Fruit fly (Drosophila melanogaster): ENCODE data around the gene Bet3.

Bet3 gene

dm6 chr3L:9391340-9391980 is 50.6 kb downstream of the Bet3 start:
- peak; percentile 33 for TF ChIP-seq CG7045 (GFP tag; optimal IDR thresholded peaks at IDR 0.05)
- no peak for TF ChIP-seq CG5204 (GFP tag; optimal IDR thresholded peaks at IDR 0.05)
- no peak for TF ChIP-seq CG1620 (GFP tag; optimal IDR thresholded peaks at IDR 0.05)
- no peak for TF ChIP-seq CG14711 (tag; optimal IDR thresholded peaks at IDR 0.05)
- no peak for TF ChIP-seq cnc (optimal IDR thresholded peaks at IDR 0.05)
- no peak for TF ChIP-seq CG33017 (tag; optimal IDR thresholded peaks at IDR 0.05)
- TF ChIP-seq cic (GFP tag; optimal IDR thresholded peaks at IDR 0.05), result peak; percentile 70
- TF ChIP-seq tj (GFP tag; optimal IDR thresholded peaks at IDR 0.05), result peak; percentile 34
- TF ChIP-seq ovo (GFP tag; optimal IDR thresholded peaks at IDR 0.05), result no peak
- TF ChIP-seq toe (GFP tag; optimal IDR thresholded peaks at IDR 0.05), result no peak
- no peak for TF ChIP-seq Crg-1 (GFP tag; optimal IDR thresholded peaks at IDR 0.05)
- TF ChIP-seq pad (GFP tag; optimal IDR thresholded peaks at IDR 0.05), result no peak
- TF ChIP-seq CG12768 (GFP tag; optimal IDR thresholded peaks at IDR 0.05), result peak; percentile 20
- TF ChIP-seq Mnt (GFP tag; optimal IDR thresholded peaks at IDR 0.05), result no peak
- no peak for TF ChIP-seq Hr96 (GFP tag; optimal IDR thresholded peaks at IDR 0.05)
- peak; percentile 84 for TF ChIP-seq kay (GFP tag; ENCODE audit: borderline replicate concordance)
- TF ChIP-seq Clk (GFP tag; optimal IDR thresholded peaks at IDR 0.05), result no peak
- no peak for TF ChIP-seq CG11617 (GFP tag; optimal IDR thresholded peaks at IDR 0.05)
- no peak for TF ChIP-seq bab1 (GFP tag; optimal IDR thresholded peaks at IDR 0.05)
- TF ChIP-seq CG7101 (tag; optimal IDR thresholded peaks at IDR 0.05), result no peak

All from whole organism, adult.